Fruit fly (Drosophila melanogaster) whole organism, prepupa: Measurements from ENCODE around the gene CG6142.

Experiments
- Blimp-1 ChIP-seq: fragments of 200-800 bp; sonication (Bioruptor generic); optimal IDR thresholded peaks from 3 replicates; lab custom pipeline; 2017; ENCODE audit warnings: missing biosample characterization, missing genetic modification characterization, mild to moderate bottlenecking, moderate library complexity, missing genetic modification reagents
- CG11294 ChIP-seq: fragments of 200-800 bp; sonication (Bioruptor generic); IDR thresholded peaks from 2 replicates; pipeline ENCODE4 v1.3.6; 2022; ENCODE audit warnings: missing biosample characterization, missing genetic modification characterization
- CG11762 ChIP-seq: fragments of 200-800 bp; sonication (Bioruptor generic); optimal IDR thresholded peaks from 3 replicates; lab custom pipeline; 2016; ENCODE audit warnings: missing biosample characterization, missing genetic modification characterization; ENCODE audit not compliant: insufficient read depth
- CG11902 ChIP-seq: fragments of 200-800 bp; sonication (Bioruptor generic); optimal IDR thresholded peaks from 3 replicates; lab custom pipeline; 2016; ENCODE audit warnings: missing biosample characterization, missing genetic modification characterization
- CG15336 ChIP-seq: fragments of 200-800 bp; sonication (Bioruptor generic); IDR thresholded peaks from 2 replicates; pipeline ENCODE4 v1.3.6; 2022; ENCODE audit warnings: missing biosample characterization, missing genetic modification characterization
- CG1621 ChIP-seq: fragments of 200-800 bp; sonication (Bioruptor generic); optimal IDR thresholded peaks from 3 replicates; lab custom pipeline; 2018; ENCODE audit warnings: missing biosample characterization, mild to moderate bottlenecking, missing genetic modification characterization
- CG3032 ChIP-seq: fragments of 200-800 bp; optimal IDR thresholded peaks from 2 replicates; lab custom pipeline; 2019; ENCODE audit warnings: missing biosample characterization, mild to moderate bottlenecking, missing genetic modification characterization, moderate library complexity
- CG31627 ChIP-seq: fragments of 200-800 bp; sonication (Bioruptor generic); optimal IDR thresholded peaks from 3 replicates; lab custom pipeline; 2016; ENCODE audit warnings: missing biosample characterization, missing genetic modification characterization
- CG32006 ChIP-seq: fragments of 200-800 bp; sonication (Bioruptor generic); optimal IDR thresholded peaks from 3 replicates; lab custom pipeline; 2017; ENCODE audit warnings: missing biosample characterization, mild to moderate bottlenecking, missing genetic modification characterization
- CG34406 ChIP-seq: fragments of 200-800 bp; sonication (Bioruptor generic); optimal IDR thresholded peaks from 3 replicates; lab custom pipeline; 2016; ENCODE audit warnings: missing biosample characterization, missing genetic modification characterization
- CG4318 ChIP-seq: fragments of 200-800 bp; sonication (Bioruptor generic); optimal IDR thresholded peaks from 3 replicates; lab custom pipeline; 2017; ENCODE audit warnings: missing biosample characterization, mild to moderate bottlenecking, missing genetic modification characterization
- CG6163 ChIP-seq: fragments of 200-800 bp; sonication (Bioruptor generic); IDR thresholded peaks from 3 replicates; pipeline ENCODE4 v1.3.6; 2022; ENCODE audit warnings: missing biosample characterization, missing genetic modification characterization
- CG6792 ChIP-seq: fragments of 200-800 bp; sonication (Bioruptor generic); optimal IDR thresholded peaks from 3 replicates; lab custom pipeline; 2016; ENCODE audit warnings: missing biosample characterization, missing genetic modification characterization
- CG6808 ChIP-seq: fragments of 200-800 bp; sonication (Bioruptor generic); optimal IDR thresholded peaks from 3 replicates; lab custom pipeline; 2017; ENCODE audit warnings: missing biosample characterization, missing genetic modification characterization, mild to moderate bottlenecking, moderate library complexity, missing genetic modification reagents
- CG7368 ChIP-seq: fragments of 200-800 bp; sonication (Bioruptor generic); optimal IDR thresholded peaks from 3 replicates; lab custom pipeline; 2016; ENCODE audit warnings: missing biosample characterization, missing genetic modification characterization
- CG8119 ChIP-seq: fragments of 200-800 bp; sonication (Bioruptor generic); IDR thresholded peaks from 3 replicates; pipeline ENCODE4 v1.3.6; 2022; ENCODE audit warnings: missing biosample characterization, missing genetic modification characterization
- CG8632 ChIP-seq: fragments of 200-800 bp; sonication (Bioruptor generic); optimal IDR thresholded peaks from 3 replicates; lab custom pipeline; 2016; ENCODE audit warnings: missing biosample characterization, missing genetic modification characterization
- CG9139 ChIP-seq: fragments of 200-800 bp; sonication (Bioruptor generic); optimal IDR thresholded peaks from 3 replicates; lab custom pipeline; 2017; ENCODE audit warnings: missing biosample characterization, mild to moderate bottlenecking, missing genetic modification characterization
- Eip75B ChIP-seq: fragments of 200-800 bp; sonication (Bioruptor generic); optimal IDR thresholded peaks from 3 replicates; lab custom pipeline; 2016; ENCODE audit warnings: missing biosample characterization, missing genetic modification characterization
- Ets21C ChIP-seq: fragments of 200-800 bp; sonication (Bioruptor generic); optimal IDR thresholded peaks from 3 replicates; lab custom pipeline; 2016; ENCODE audit warnings: missing biosample characterization, missing genetic modification characterization
- Gug ChIP-seq: fragments of 200-800 bp; sonication (Bioruptor generic); IDR thresholded peaks from 2 replicates; pipeline ENCODE4 v1.3.6; 2022; ENCODE audit warnings: missing biosample characterization, missing genetic modification characterization
- Hr38 ChIP-seq: sonication (Bioruptor generic); optimal IDR thresholded peaks from 2 replicates; lab custom pipeline; 2016; ENCODE audit warnings: missing biosample characterization, missing genetic modification characterization
- Hr39 ChIP-seq: fragments of 200-800 bp; sonication (Bioruptor generic); optimal IDR thresholded peaks from 2 replicates; lab custom pipeline; 2016; ENCODE audit warnings: missing biosample characterization, missing genetic modification characterization
- Hr4 ChIP-seq: fragments of 200-800 bp; sonication (Bioruptor generic); optimal IDR thresholded peaks from 3 replicates; lab custom pipeline; 2016; ENCODE audit warnings: missing biosample characterization, missing genetic modification characterization
- Lpt ChIP-seq: fragments of 200-800 bp; sonication (Bioruptor generic); optimal IDR thresholded peaks from 3 replicates; lab custom pipeline; 2016; ENCODE audit warnings: missing biosample characterization, missing genetic modification characterization
- Met ChIP-seq: fragments of 200-800 bp; sonication (Bioruptor generic); optimal IDR thresholded peaks from 3 replicates; lab custom pipeline; 2016; ENCODE audit warnings: missing biosample characterization, missing genetic modification characterization
- OdsH ChIP-seq: fragments of 200-800 bp; sonication (Bioruptor generic); optimal IDR thresholded peaks from 3 replicates; lab custom pipeline; 2016; ENCODE audit warnings: missing biosample characterization, missing genetic modification characterization
- Sox14 ChIP-seq: fragments of 200-800 bp; sonication (Bioruptor generic); optimal IDR thresholded peaks from 3 replicates; lab custom pipeline; 2016; ENCODE audit warnings: missing biosample characterization, missing genetic modification characterization
- Sox15 ChIP-seq: fragments of 200-800 bp; sonication (Bioruptor generic); optimal IDR thresholded peaks from 3 replicates; lab custom pipeline; 2016; ENCODE audit warnings: missing biosample characterization, missing genetic modification characterization
- achi ChIP-seq: fragments of 200-800 bp; sonication (Bioruptor generic); optimal IDR thresholded peaks from 3 replicates; lab custom pipeline; 2016; ENCODE audit warnings: missing biosample characterization, missing genetic modification characterization
- cyc ChIP-seq: fragments of 200-800 bp; sonication (Bioruptor generic); optimal IDR thresholded peaks from 3 replicates; lab custom pipeline; 2016; ENCODE audit warnings: missing biosample characterization, missing genetic modification characterization
- dac ChIP-seq: fragments of 200-800 bp; sonication (Bioruptor generic); optimal IDR thresholded peaks from 2 replicates; lab custom pipeline; 2017; ENCODE audit warnings: missing biosample characterization, mild to moderate bottlenecking, missing genetic modification characterization
- dsx ChIP-seq: fragments of 200-800 bp; optimal IDR thresholded peaks from 3 replicates; lab custom pipeline; 2019; ENCODE audit warnings: missing biosample characterization, mild to moderate bottlenecking, missing genetic modification characterization, moderate library complexity; ENCODE audit not compliant: poor library complexity, severe bottlenecking
- eg ChIP-seq: fragments of 200-800 bp; sonication (Bioruptor generic); IDR thresholded peaks from 3 replicates; pipeline ENCODE4 v1.3.6; 2022; ENCODE audit warnings: missing biosample characterization, missing genetic modification characterization
- esn ChIP-seq: fragments of 200-800 bp; sonication (Bioruptor generic); optimal IDR thresholded peaks from 2 replicates; lab custom pipeline; 2016; ENCODE audit warnings: missing biosample characterization, mild to moderate bottlenecking, missing genetic modification characterization, moderate library complexity
- fkh ChIP-seq: fragments of 200-800 bp; sonication (Bioruptor generic); optimal IDR thresholded peaks from 3 replicates; lab custom pipeline; 2017; ENCODE audit warnings: missing biosample characterization, mild to moderate bottlenecking, missing genetic modification characterization, moderate library complexity
- net ChIP-seq: fragments of 200-800 bp; sonication (Bioruptor generic); optimal IDR thresholded peaks from 3 replicates; lab custom pipeline; 2016; ENCODE audit warnings: missing biosample characterization, missing genetic modification characterization
- pdm3 ChIP-seq: fragments of 200-800 bp; sonication (Bioruptor generic); optimal IDR thresholded peaks from 3 replicates; lab custom pipeline; 2016; ENCODE audit warnings: missing biosample characterization, missing genetic modification characterization
- salr ChIP-seq, 2 experiments: fragments of 200-800 bp; sonication (Bioruptor generic); optimal IDR thresholded peaks; 3 replicates each; lab custom pipeline; 2016 to 2018; ENCODE audit warnings: missing biosample characterization in 2 of 2, missing genetic modification characterization in 2 of 2, mild to moderate bottlenecking in 1 of 2
- spab ChIP-seq: fragments of 200-800 bp; sonication (Bioruptor generic); optimal IDR thresholded peaks from 2 replicates; lab custom pipeline; 2017; ENCODE audit warnings: missing biosample characterization, mild to moderate bottlenecking, missing genetic modification characterization, missing genetic modification reagents
- ss ChIP-seq, 2 experiments: fragments of 200-800 bp; sonication (Bioruptor generic); optimal IDR thresholded peaks; 2 replicates in 1 of 2; 3 replicates in 1 of 2; lab custom pipeline; 2017 to 2018; ENCODE audit warnings: mild to moderate bottlenecking in 2 of 2, missing biosample characterization in 2 of 2, missing genetic modification characterization in 2 of 2, moderate library complexity in 1 of 2
- svp ChIP-seq: fragments of 200-800 bp; sonication (Bioruptor generic); peaks from one replicate; lab custom pipeline; 2016; ENCODE audit warnings: missing biosample characterization, missing genetic modification characterization
- topi ChIP-seq: fragments of 200-800 bp; sonication (Bioruptor generic); optimal IDR thresholded peaks from 3 replicates; lab custom pipeline; 2016; ENCODE audit warnings: missing biosample characterization, missing genetic modification characterization

Gene CG6142

dm6 chr3R:26117465-26118081 is 15.4 kb upstream of the CG6142 start (continued):
- TF ChIP-seq CG6792 (GFP tag; lab: Kevin White, UChicago) (no peak), CG11902 (no peak), esn (no peak), CG11762 (GFP tag; lab: Kevin White, UChicago) (no peak), CG1621 (tag; lab: Kevin White, UChicago) (peak; percentile 22), CG9139 (no peak), CG4318 (GFP tag; lab: Kevin White, UChicago) (peak; percentile 26), Hr39 (GFP tag; lab: Kevin White, UChicago) (no peak)

DNA sequence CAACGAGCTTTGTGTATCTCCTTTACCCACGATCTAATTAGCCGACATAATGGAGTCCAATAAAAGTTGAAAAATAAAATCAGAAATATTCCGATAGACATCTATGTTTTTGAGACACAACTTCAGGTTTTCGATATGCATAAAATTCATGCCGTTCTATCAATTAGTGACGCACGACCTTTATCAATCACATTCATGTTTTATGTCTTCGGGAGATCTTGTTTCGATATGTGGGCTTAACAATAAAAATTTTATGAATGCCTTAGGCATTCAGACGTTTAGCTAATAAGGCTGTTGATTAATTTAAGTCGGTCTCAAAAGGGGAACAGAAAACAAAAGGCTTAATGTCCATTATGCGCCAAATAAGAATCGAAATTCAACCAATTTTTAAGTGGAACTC is 13.0 kb upstream of the CG6142 start:
- TF ChIP-seq CG11762 (GFP tag; lab: Kevin White, UChicago) (no peak), cyc (GFP tag; lab: Kevin White, UChicago) (no peak), CG32006 (GFP tag; lab: Kevin White, UChicago) (no peak), spab (GFP tag; lab: Kevin White, UChicago) (no peak), CG6163 (GFP tag; lab: Robert Waterston, UW) (no peak), Gug (GFP tag; lab: Robert Waterston, UW) (no peak), net (GFP tag; lab: Kevin White, UChicago) (no peak), svp (GFP tag; lab: Kevin White, UChicago) (no peak), topi (GFP tag; lab: Kevin White, UChicago) (no peak), fkh (GFP tag; lab: Kevin White, UChicago) (no peak), dsx (GFP tag; lab: Kevin White, UChicago) (no peak), ss (GFP tag; optimal IDR thresholded peaks at IDR 0.05; lab: Kevin White, UChicago) (no peak), Hr38 (GFP tag; lab: Kevin White, UChicago) (no peak), Hr39 (GFP tag; lab: Kevin White, UChicago) (no peak)

DNA sequence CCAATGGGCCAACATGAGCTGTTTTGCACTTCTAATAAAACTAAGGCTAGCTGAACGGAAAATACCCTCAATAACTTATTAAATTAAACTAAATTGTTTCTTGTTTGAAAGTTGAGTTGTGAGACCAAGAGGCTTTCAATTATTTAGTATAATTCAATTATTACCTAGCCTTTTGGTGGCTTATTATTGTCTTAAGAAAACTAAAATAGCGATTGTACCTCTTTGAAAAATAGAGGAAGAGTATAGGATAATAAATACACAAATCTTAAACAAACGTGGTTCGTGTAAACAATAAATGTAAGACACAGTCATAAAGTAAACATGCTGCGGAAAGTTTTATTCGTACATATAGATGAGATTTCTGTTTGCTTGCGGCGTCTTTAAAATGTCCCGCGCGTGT is 11.8 kb upstream of the CG6142 start:
- TF ChIP-seq CG15336 (0 out of 2 replicates have a peak, but pooled peaks have one; percentile 30), pdm3 (no peak), fkh (GFP tag; lab: Kevin White, UChicago) (peak; percentile 80), CG8119 (GFP tag; lab: Robert Waterston, UW) (0 out of 3 replicates have a peak, but pooled peaks have one; percentile 16), eg (GFP tag; lab: Robert Waterston, UW) (0 out of 3 replicates have a peak, but pooled peaks have one; percentile 36), ss (GFP tag; optimal IDR thresholded peaks at IDR 0.05; lab: Kevin White, UChicago) (no peak)

DNA sequence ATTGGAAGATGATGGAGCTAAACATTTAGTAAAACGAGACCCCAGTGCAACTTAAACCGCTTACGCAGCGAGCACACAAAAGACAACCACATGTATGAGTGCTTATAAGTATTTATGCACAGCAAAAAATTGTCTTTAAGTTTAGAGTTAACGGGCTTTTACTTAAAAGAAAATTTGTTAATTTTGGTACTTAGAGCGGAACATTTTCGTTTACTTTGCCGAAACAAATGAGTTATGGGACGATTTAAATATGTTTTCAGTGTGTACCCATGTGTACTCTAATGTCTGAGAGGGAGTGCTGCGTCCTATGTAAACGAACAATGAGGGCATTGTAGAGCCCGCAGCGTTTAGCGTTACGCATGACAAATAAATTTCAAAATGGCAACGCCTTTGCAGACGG is 11.2 kb upstream of the CG6142 start:
- TF ChIP-seq Sox14 (GFP tag; lab: Kevin White, UChicago) (peak; percentile 61), Hr38 (GFP tag; lab: Kevin White, UChicago) (no peak), CG6792 (GFP tag; lab: Kevin White, UChicago) (peak; percentile 51), Sox15 (GFP tag; lab: Kevin White, UChicago) (peak; percentile 7), Blimp-1 (GFP tag; lab: Kevin White, UChicago) (no peak), CG9139 (no peak), Eip75B (GFP tag; lab: Kevin White, UChicago) (peak; percentile 1), CG1621 (tag; lab: Kevin White, UChicago) (no peak), CG8119 (GFP tag; lab: Robert Waterston, UW) (peak; percentile 74), CG7368 (GFP tag; lab: Kevin White, UChicago) (peak; percentile 6), CG11294 (peak; percentile 62), Hr39 (GFP tag; lab: Kevin White, UChicago) (peak; percentile 56), CG32006 (GFP tag; lab: Kevin White, UChicago) (peak; percentile 78), spab (GFP tag; lab: Kevin White, UChicago) (no peak), Lpt (GFP tag; lab: Kevin White, UChicago) (peak; percentile 35), CG34406 (GFP tag; lab: Kevin White, UChicago) (peak; percentile 24), Met (GFP tag; lab: Kevin White, UChicago) (peak; percentile 59), CG31627 (GFP tag; lab: Kevin White, UChicago) (peak; percentile 50), OdsH (peak; percentile 64), esn (peak; percentile 49), CG8632 (peak; percentile 21), achi (GFP tag; lab: Kevin White, UChicago) (peak; percentile 45), dac (GFP tag; lab: Kevin White, UChicago) (peak; percentile 47), salr (GFP tag; optimal IDR thresholded peaks at IDR 0.05; lab: Kevin White, UChicago) (peak in 1 of 2 experiments; percentile 44), Hr4 (GFP tag; lab: Kevin White, UChicago) (peak; percentile 80), Gug (GFP tag; lab: Robert Waterston, UW) (no peak), CG6808 (GFP tag; lab: Kevin White, UChicago) (no peak), CG3032 (tag; lab: Kevin White, UChicago) (no peak), Ets21C (GFP tag; lab: Kevin White, UChicago) (peak; percentile 20), dsx (GFP tag; lab: Kevin White, UChicago) (no peak)
